Worm (Caenorhabditis elegans): Measurements from ENCODE around the gene F19H6.4.

Gene F19H6.4

DNA sequence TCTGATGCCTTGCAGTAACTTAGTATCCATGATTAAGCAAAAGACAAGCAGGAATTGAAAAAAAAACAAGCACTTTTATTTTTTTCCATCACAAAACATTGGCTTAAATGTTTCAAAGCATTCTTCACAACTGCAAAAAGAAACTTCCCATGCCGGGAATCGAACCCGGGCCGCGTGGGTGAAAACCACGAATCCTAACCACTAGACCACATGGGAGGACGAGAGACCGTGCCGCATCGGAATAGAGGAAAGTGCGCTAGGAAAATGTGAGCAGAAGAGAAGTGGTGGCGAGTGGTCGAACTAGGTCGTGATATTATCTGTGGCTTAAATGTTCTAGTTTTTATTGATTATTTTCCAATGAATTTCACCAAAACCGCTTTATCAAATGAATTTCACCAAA, 2.0 kb downstream of the F19H6.4 start (continued):
- TF ChIP-seq ttx-3 (tag; optimal IDR thresholded peaks at IDR 0.05), result peak; percentile 57
- TF ChIP-seq fkh-10 (GFP tag; optimal IDR thresholded peaks at IDR 0.05), result peak; percentile 56
- TF ChIP-seq pat-9 (tag; optimal IDR thresholded peaks at IDR 0.05), result peak; percentile 66
- no peak for TF ChIP-seq ceh-30 (tag; optimal IDR thresholded peaks at IDR 0.05)
- peak; percentile 33; the same call in 1 of the 2 replicates for TF ChIP-seq sox-2 (GFP tag; IDR thresholded peaks at IDR 0.05)
- TF ChIP-seq elt-2 (tag; optimal IDR thresholded peaks at IDR 0.05), result peak; percentile 67
- no peak for TF ChIP-seq unc-42 (tag; optimal IDR thresholded peaks at IDR 0.05)
- peak; percentile 20 for TF ChIP-seq C38D4.7 (GFP tag; optimal IDR thresholded peaks at IDR 0.05)
- TF ChIP-seq K09A11.1 (tag; optimal IDR thresholded peaks at IDR 0.05; ENCODE audit: insufficient read depth), result no peak
- TF ChIP-seq lin-11 (tag; optimal IDR thresholded peaks at IDR 0.05), result peak; percentile 47
- TF ChIP-seq ceh-18 (tag; optimal IDR thresholded peaks at IDR 0.05), result peak; percentile 56
- peak; percentile 92 for TF ChIP-seq sdc-2 (tag; optimal IDR thresholded peaks at IDR 0.05)
- no peak for TF ChIP-seq nhr-11 (tag; optimal IDR thresholded peaks at IDR 0.05)
- TF ChIP-seq Y22D7AL.16 (tag; optimal IDR thresholded peaks at IDR 0.05), result peak; percentile 29
- TF ChIP-seq gmeb-2 (tag; optimal IDR thresholded peaks at IDR 0.05), result peak; percentile 46
- peak; percentile 36 for TF ChIP-seq hlh-30 (tag; optimal IDR thresholded peaks at IDR 0.05; ENCODE audit: insufficient read depth)
- TF ChIP-seq rnt-1 (tag; optimal IDR thresholded peaks at IDR 0.05), result peak; percentile 53
- TF ChIP-seq tbx-2 (tag; optimal IDR thresholded peaks at IDR 0.05), result peak; percentile 44
- peak; percentile 19 for TF ChIP-seq ceh-2 (tag; optimal IDR thresholded peaks at IDR 0.05)
- TF ChIP-seq lim-6 (tag; optimal IDR thresholded peaks at IDR 0.05), result no peak
- peak; percentile 53 for TF ChIP-seq C08G9.2 (tag; optimal IDR thresholded peaks at IDR 0.05)

- TF ChIP-seq elt-4 (tag; optimal IDR thresholded peaks at IDR 0.05) (no peak), pax-1 (tag; optimal IDR thresholded peaks at IDR 0.05) (no peak), tbx-7 (tag; optimal IDR thresholded peaks at IDR 0.05) (no peak), ceh-48 (tag; optimal IDR thresholded peaks at IDR 0.05) (no peak), fkh-6 (tag; optimal IDR thresholded peaks at IDR 0.05) (no peak)
These were observed 5.8 kb downstream of the F19H6.4 start, which contains the start of gene rif-1.2 for ce11 chrX:12371321-12371720. rif-1.2 (minus strand) TSS chrX:12371421.

ce11 chrX:12375783-12376182, 10.3 kb downstream of the F19H6.4 start:
- TF ChIP-seq ttx-3 (tag; optimal IDR thresholded peaks at IDR 0.05) (no peak), pat-9 (tag; optimal IDR thresholded peaks at IDR 0.05) (no peak), rnt-1 (tag; optimal IDR thresholded peaks at IDR 0.05) (no peak), che-1 (tag; optimal IDR thresholded peaks at IDR 0.05) (no peak)

DNA sequence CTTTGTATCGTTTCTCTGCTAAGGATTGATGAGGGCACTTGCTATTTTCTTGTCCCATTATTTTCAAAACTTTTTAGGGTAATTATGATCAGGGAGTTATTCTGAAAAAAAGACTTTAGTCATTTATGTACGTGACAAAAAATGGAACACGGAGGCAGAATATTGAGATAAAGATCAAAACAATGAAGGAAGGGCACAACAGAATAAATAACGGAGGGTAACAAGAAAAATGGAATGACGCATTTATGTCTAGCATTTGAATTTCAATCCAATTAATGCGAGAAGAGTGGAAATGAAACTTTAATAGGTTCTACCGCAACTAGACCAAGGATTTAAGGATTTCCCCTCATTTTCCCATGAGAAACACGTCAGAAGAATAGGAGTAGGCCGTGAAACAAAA, 12.8 kb downstream of the F19H6.4 start, which contains the start of gene glb-13:
Gene glb-13, minus strand, starts transcription at position 101 of the 400 bp plus-strand sequence.
- TF ChIP-seq tbx-7 (tag; optimal IDR thresholded peaks at IDR 0.05) (no peak), zip-5 (tag; optimal IDR thresholded peaks at IDR 0.05) (no peak), nhr-11 (tag; optimal IDR thresholded peaks at IDR 0.05) (no peak)

- TF ChIP-seq nhr-232 (tag; optimal IDR thresholded peaks at IDR 0.05), result no peak
- TF ChIP-seq ceh-2 (tag; optimal IDR thresholded peaks at IDR 0.05), result no peak
- TF ChIP-seq hlh-15 (tag; optimal IDR thresholded peaks at IDR 0.05), result no peak
- no peak for TF ChIP-seq mec-3 (tag; optimal IDR thresholded peaks at IDR 0.05; ENCODE audit: borderline replicate concordance)
- no peak for TF ChIP-seq ceh-22 (tag; optimal IDR thresholded peaks at IDR 0.05)
- TF ChIP-seq dve-1 (tag; optimal IDR thresholded peaks at IDR 0.05), result no peak
- no peak for TF ChIP-seq pqm-1 (tag; optimal IDR thresholded peaks at IDR 0.05)
- TF ChIP-seq unc-3 (GFP tag; conservative IDR thresholded peaks at IDR 0.05), result no peak
- TF ChIP-seq unc-3 (tag; optimal IDR thresholded peaks at IDR 0.05), result no peak
- no peak for TF ChIP-seq ceh-14 (tag; optimal IDR thresholded peaks at IDR 0.05)
- no peak for TF ChIP-seq K09A11.1 (tag; optimal IDR thresholded peaks at IDR 0.05; ENCODE audit: insufficient read depth)
- TF ChIP-seq madf-2 (tag; optimal IDR thresholded peaks at IDR 0.05), result no peak
- TF ChIP-seq dmd-4 (tag; optimal IDR thresholded peaks at IDR 0.05; ENCODE audit: borderline replicate concordance), result no peak
- no peak for TF ChIP-seq F13H6.1 (tag; optimal IDR thresholded peaks at IDR 0.05)
- TF ChIP-seq elt-4 (tag; optimal IDR thresholded peaks at IDR 0.05), result no peak
- no peak for TF ChIP-seq K02D7.2 (tag; optimal IDR thresholded peaks at IDR 0.05)
- TF ChIP-seq ceh-45 (GFP tag; IDR thresholded peaks at IDR 0.05), result no peak
- no peak for TF ChIP-seq fax-1 (tag; optimal IDR thresholded peaks at IDR 0.05)
- TF ChIP-seq pha-4 (tag; optimal IDR thresholded peaks at IDR 0.05), result no peak
These were observed 25.9 kb downstream of the F19H6.4 start, which contains the start of gene nekl-3 for ce11 chrX:12391380-12391779. nekl-3 (minus strand) TSS chrX:12391480.
